Worm (Caenorhabditis elegans) whole organism, L4/young adult: ENCODE data around the gene Y42G9A.2.

Experiments used
- W03F9.2 ChIP-seq: fragments of 150-350 bp; optimal IDR thresholded peaks from 2 replicates; lab custom pipeline; 2014; ENCODE audit warnings: missing biosample characterization, missing genetic modification characterization
- dao-5 ChIP-seq: sonication (generic microtip); optimal IDR thresholded peaks from 2 replicates; lab custom pipeline; 2016; ENCODE audit warnings: missing genotype, missing genetic modification characterization, moderate library complexity, missing compliant biosample characterization
- him-1 ChIP-seq: sonication (generic microtip); optimal IDR thresholded peaks from 2 replicates; lab custom pipeline; 2016; ENCODE audit warnings: missing genotype, missing genetic modification reagents, missing genetic modification characterization, missing compliant biosample characterization

ce11 chrIII:6145309-6145708 is 2.7 kb upstream of the Y42G9A.2 start:
- no peak for TF ChIP-seq him-1 (tag; lab: Kevin White, UChicago)
- no peak for TF ChIP-seq W03F9.2 (tag; lab: Kevin White, UChicago)
- no peak for TF ChIP-seq dao-5 (tag; lab: Kevin White, UChicago)
